Worm (Caenorhabditis elegans) whole organism, young adult: ENCODE results near the gene cyp-37A1.
"Not testable (repeated sequence)": the region's sequence is repeated elsewhere in the genome, so short reads cannot be mapped to it uniquely, and the experiment has no call there.

ENCODE experiments used
- F49E8.2 ChIP-seq: sonication (generic microtip); optimal IDR thresholded peaks from 3 replicates; lab custom pipeline; 2017; ENCODE audit warnings: missing genetic modification characterization, mild to moderate bottlenecking, missing compliant biosample characterization, antibody characterized with exemption, moderate library complexity; ENCODE audit not compliant: insufficient read depth
- cebp-1 ChIP-seq, 2 experiments: fragments of 200-800 bp in 1 of 2; sonication (Bioruptor generic) in 1 of 2; sonication (generic microtip) in 1 of 2; IDR thresholded peaks in 1 of 2; optimal IDR thresholded peaks in 1 of 2; 2 replicates each; pipeline versions ENCODE4 v1.3.6 to Lab custom; 2017 to 2022; ENCODE audit warnings: missing compliant biosample characterization in 2 of 2, missing genetic modification characterization in 2 of 2, mild to moderate bottlenecking in 1 of 2, missing genetic modification reagents in 1 of 2, moderate library complexity in 1 of 2
- lsy-27 ChIP-seq: sonication (generic microtip); optimal IDR thresholded peaks from 2 replicates; lab custom pipeline; 2017; ENCODE audit warnings: missing genetic modification characterization, mild to moderate bottlenecking, missing compliant biosample characterization, antibody characterized with exemption, missing genotype, borderline replicate concordance; ENCODE audit not compliant: insufficient read depth
- snpc-3.4 ChIP-seq: sonication (generic microtip); optimal IDR thresholded peaks from 2 replicates; lab custom pipeline; 2017; ENCODE audit warnings: missing genetic modification characterization, mild to moderate bottlenecking, missing compliant biosample characterization, antibody characterized with exemption, moderate library complexity, missing genotype, missing genetic modification reagents
- snpc-4 ChIP-seq, 5 experiments: fragments of 150-350 bp in 1 of 5; sonication (generic microtip) in 4 of 5; optimal IDR thresholded peaks; 2 replicates each; lab custom pipeline; 2014 to 2018; ENCODE audit warnings: missing genetic modification characterization in 5 of 5, missing biosample characterization in 3 of 5, antibody characterized with exemption in 2 of 5, mild to moderate bottlenecking in 2 of 5, missing compliant biosample characterization in 2 of 5, missing genotype in 2 of 5, moderate library complexity in 2 of 5, missing genetic modification reagents in 1 of 5
- unc-130 ChIP-seq: sonication (generic microtip); optimal IDR thresholded peaks from 2 replicates; lab custom pipeline; 2016; ENCODE audit warnings: missing genetic modification reagents, missing genetic modification characterization, missing compliant biosample characterization

- TF ChIP-seq unc-130 (GFP tag; lab: Kevin White, UChicago); lsy-27 (tag; lab: Kevin White, UChicago); cebp-1 (GFP tag; IDR thresholded peaks at IDR 0.05; lab: Robert Waterston, UW); cebp-1 (tag; optimal IDR thresholded peaks at IDR 0.05; lab: Kevin White, UChicago); snpc-3.4 (tag; lab: Kevin White, UChicago); snpc-4 (GFP tag; optimal IDR thresholded peaks at IDR 0.05; lab: Kevin White, UChicago); F49E8.2 (tag; lab: Kevin White, UChicago): not testable (repeated sequence)
- peak in 1 of 4 experiments; percentile 47 for TF ChIP-seq snpc-4 (tag; optimal IDR thresholded peaks at IDR 0.05; lab: Kevin White, UChicago)
These were observed 48.8 kb downstream of the cyp-37A1 start for ce11 chrII:13968007-13968406.
